Worm (Caenorhabditis elegans) whole organism, L1 larva: ENCODE data around the gene C17A2.2.

Source experiments
- C16A3.4 ChIP-seq: fragments of 150-350 bp; optimal IDR thresholded peaks from 2 replicates; lab custom pipeline; 2014; ENCODE audit warnings: missing biosample characterization, missing genetic modification characterization
- F16B12.6 ChIP-seq: fragments of 150-350 bp; optimal IDR thresholded peaks from 2 replicates; lab custom pipeline; 2014; ENCODE audit warnings: missing biosample characterization, missing genetic modification characterization
- Y116A8C.19 ChIP-seq: sonication (generic microtip); optimal IDR thresholded peaks from 2 replicates; lab custom pipeline; 2016; ENCODE audit warnings: missing compliant biosample characterization, missing genetic modification characterization, borderline replicate concordance
- aha-1 ChIP-seq: fragments of 150-350 bp; optimal IDR thresholded peaks from 2 replicates; lab custom pipeline; 2014; ENCODE audit warnings: missing biosample characterization, missing genetic modification characterization
- alr-1 ChIP-seq: fragments of 200-800 bp; sonication (Bioruptor generic); optimal IDR thresholded peaks from 2 replicates; lab custom pipeline; 2018; ENCODE audit warnings: borderline replicate concordance, mild to moderate bottlenecking, missing genetic modification characterization, missing compliant biosample characterization
- aly-2 ChIP-seq: fragments of 150-350 bp; optimal IDR thresholded peaks from 2 replicates; lab custom pipeline; 2014; ENCODE audit warnings: missing biosample characterization, missing genetic modification characterization
- blmp-1 ChIP-seq: fragments of 150-350 bp; optimal IDR thresholded peaks from 2 replicates; lab custom pipeline; 2014; ENCODE audit warnings: missing biosample characterization, missing genetic modification characterization
- ceh-63 ChIP-seq: fragments of 200-800 bp; sonication (Bioruptor generic); optimal IDR thresholded peaks from 2 replicates; lab custom pipeline; 2018; ENCODE audit warnings: mild to moderate bottlenecking, missing genetic modification characterization, missing compliant biosample characterization
- ceh-8 ChIP-seq: fragments of 200-800 bp; sonication (Bioruptor generic); optimal IDR thresholded peaks from 2 replicates; lab custom pipeline; 2018; ENCODE audit warnings: mild to moderate bottlenecking, missing genetic modification characterization, moderate library complexity, missing compliant biosample characterization
- ces-1 ChIP-seq: fragments of 150-350 bp; optimal IDR thresholded peaks from 2 replicates; lab custom pipeline; 2014; ENCODE audit warnings: missing biosample characterization, missing genetic modification reagents, missing genetic modification characterization
- dpl-1 ChIP-seq, 3 experiments: fragments of 150-350 bp in 2 of 3; sonication (generic microtip) in 1 of 3; optimal IDR thresholded peaks; 2 replicates each; lab custom pipeline; 2014 to 2017; ENCODE audit warnings: missing biosample characterization in 3 of 3, missing genetic modification characterization in 3 of 3, missing genetic modification reagents in 3 of 3
- efl-1 ChIP-seq, 4 experiments: fragments of 150-350 bp; optimal IDR thresholded peaks in 3 of 4; peaks in 1 of 4; 1 replicate in 1 of 4; 2 replicates in 3 of 4; lab custom pipeline; 2014; ENCODE audit warnings: missing biosample characterization in 2 of 4, missing genetic modification characterization in 2 of 4, missing genetic modification reagents in 2 of 4
- egl-27 ChIP-seq, 2 experiments: fragments of 150-350 bp in 1 of 2; sonication (generic microtip); optimal IDR thresholded peaks; 3 replicates each; lab custom pipeline; 2017 to 2018; ENCODE audit warnings: missing biosample characterization in 2 of 2, missing genetic modification characterization in 2 of 2, missing genetic modification reagents in 2 of 2
- elt-2 ChIP-seq: sonication (generic microtip); optimal IDR thresholded peaks from 2 replicates; lab custom pipeline; 2016; ENCODE audit warnings: missing genetic modification characterization, mild to moderate bottlenecking, inconsistent platforms, missing compliant biosample characterization, missing genetic modification reagents
- elt-3 ChIP-seq, 6 experiments: fragments of 150-350 bp in 1 of 6; sonication (generic microtip); optimal IDR thresholded peaks; 2 replicates each; lab custom pipeline; 2017 to 2018; ENCODE audit warnings: missing biosample characterization in 6 of 6, missing genetic modification characterization in 6 of 6, inconsistent platforms in 1 of 6
- ets-5 ChIP-seq: fragments of 200-800 bp; sonication (Bioruptor generic); IDR thresholded peaks from 2 replicates; pipeline ENCODE4 v1.3.6; 2022; ENCODE audit warnings: missing genetic modification characterization, missing compliant biosample characterization
- fkh-10 ChIP-seq: sonication (generic microtip); optimal IDR thresholded peaks from 2 replicates; lab custom pipeline; 2017; ENCODE audit warnings: missing biosample characterization, missing genetic modification reagents, missing genetic modification characterization
- fkh-8 ChIP-seq: sonication (generic microtip); optimal IDR thresholded peaks from 2 replicates; lab custom pipeline; 2016; ENCODE audit warnings: mild to moderate bottlenecking, missing genetic modification characterization, missing compliant biosample characterization
- hpl-2 ChIP-seq: fragments of 150-350 bp; optimal IDR thresholded peaks from 2 replicates; lab custom pipeline; 2014; ENCODE audit warnings: missing biosample characterization, missing genetic modification reagents, missing genetic modification characterization
- irx-1 ChIP-seq: sonication (generic microtip); optimal IDR thresholded peaks from 2 replicates; lab custom pipeline; 2016; ENCODE audit warnings: missing genetic modification characterization, missing compliant biosample characterization
- isw-1 ChIP-seq: fragments of 200-800 bp; sonication (Bioruptor generic); IDR thresholded peaks from 2 replicates; pipeline ENCODE4 v1.3.6; 2022; ENCODE audit warnings: missing genetic modification characterization, missing compliant biosample characterization
- lin-35 ChIP-seq, 2 experiments: fragments of 150-350 bp; optimal IDR thresholded peaks; 2 replicates each; lab custom pipeline; 2014; ENCODE audit warnings: missing biosample characterization in 2 of 2, missing genetic modification characterization in 2 of 2, missing genetic modification reagents in 2 of 2
- lin-39 ChIP-seq: fragments of 150-350 bp; optimal IDR thresholded peaks from 2 replicates; lab custom pipeline; 2014; ENCODE audit warnings: missing biosample characterization, missing genetic modification reagents, missing genetic modification characterization
- lir-3 ChIP-seq: sonication (generic microtip); optimal IDR thresholded peaks from 2 replicates; lab custom pipeline; 2016; ENCODE audit warnings: mild to moderate bottlenecking, missing genetic modification characterization, moderate library complexity, missing compliant biosample characterization; ENCODE audit not compliant: poor library complexity
- lsy-2 ChIP-seq, 2 experiments: fragments of 150-350 bp; optimal IDR thresholded peaks; 2 replicates each; lab custom pipeline; 2014; ENCODE audit warnings: missing biosample characterization in 2 of 2, missing genetic modification characterization in 2 of 2
- mef-2 ChIP-seq: fragments of 150-350 bp; optimal IDR thresholded peaks from 2 replicates; lab custom pipeline; 2014; ENCODE audit warnings: missing biosample characterization, missing genetic modification characterization
- mep-1 ChIP-seq: fragments of 150-350 bp; optimal IDR thresholded peaks from 2 replicates; lab custom pipeline; 2014; ENCODE audit warnings: missing biosample characterization, missing genetic modification characterization
- nhr-11 ChIP-seq: fragments of 150-350 bp; optimal IDR thresholded peaks from 2 replicates; lab custom pipeline; 2014; ENCODE audit warnings: missing biosample characterization, missing genetic modification characterization
- nhr-19 ChIP-seq: fragments of 200-800 bp; sonication (Bioruptor generic); conservative IDR thresholded peaks from 2 replicates; pipeline ENCODE4 v1.3.6; 2022; ENCODE audit warnings: missing genetic modification characterization, missing compliant biosample characterization
- nhr-20 ChIP-seq: sonication (generic microtip); optimal IDR thresholded peaks from 2 replicates; lab custom pipeline; 2016; ENCODE audit warnings: mild to moderate bottlenecking, missing genetic modification characterization, missing compliant biosample characterization
- nhr-47 ChIP-seq: sonication (generic microtip); optimal IDR thresholded peaks from 2 replicates; lab custom pipeline; 2016; ENCODE audit warnings: mild to moderate bottlenecking, missing genetic modification characterization, moderate library complexity, missing compliant biosample characterization
- nhr-71 ChIP-seq: sonication (generic microtip); optimal IDR thresholded peaks from 2 replicates; lab custom pipeline; 2016; ENCODE audit warnings: mild to moderate bottlenecking, missing genetic modification characterization, moderate library complexity, missing compliant biosample characterization
- nhr-77 ChIP-seq: fragments of 150-350 bp; optimal IDR thresholded peaks from 2 replicates; lab custom pipeline; 2014; ENCODE audit warnings: missing biosample characterization, missing genetic modification characterization
- nhr-84 ChIP-seq: sonication (generic microtip); optimal IDR thresholded peaks from 2 replicates; lab custom pipeline; 2017; ENCODE audit warnings: missing biosample characterization, missing genetic modification characterization
- nhr-90 ChIP-seq: sonication (generic microtip); optimal IDR thresholded peaks from 2 replicates; lab custom pipeline; 2016; ENCODE audit warnings: mild to moderate bottlenecking, missing genetic modification characterization, missing compliant biosample characterization; ENCODE audit not compliant: poor library complexity
- skn-1 ChIP-seq: fragments of 150-350 bp; optimal IDR thresholded peaks from 2 replicates; lab custom pipeline; 2014; ENCODE audit warnings: missing biosample characterization, missing genetic modification characterization
- snpc-4 ChIP-seq: fragments of 150-350 bp; optimal IDR thresholded peaks from 2 replicates; lab custom pipeline; 2014; ENCODE audit warnings: missing biosample characterization, missing genetic modification characterization
- snu-23 ChIP-seq: sonication (generic microtip); optimal IDR thresholded peaks from 2 replicates; lab custom pipeline; 2016; ENCODE audit warnings: missing genetic modification characterization, missing compliant biosample characterization
- sptf-1 ChIP-seq: fragments of 150-350 bp; optimal IDR thresholded peaks from 2 replicates; lab custom pipeline; 2014; ENCODE audit warnings: missing biosample characterization, missing genetic modification characterization
- sup-37 ChIP-seq: fragments of 200-800 bp; sonication (Bioruptor generic); optimal IDR thresholded peaks from 2 replicates; lab custom pipeline; 2018; ENCODE audit warnings: mild to moderate bottlenecking, missing genetic modification characterization, missing compliant biosample characterization
- swsn-7 ChIP-seq: sonication (generic microtip); optimal IDR thresholded peaks from 2 replicates; lab custom pipeline; 2016; ENCODE audit warnings: missing genetic modification characterization, missing compliant biosample characterization
- tlp-1 ChIP-seq: fragments of 150-350 bp; optimal IDR thresholded peaks from 2 replicates; lab custom pipeline; 2014; ENCODE audit warnings: missing biosample characterization, missing genetic modification characterization
- unc-30 ChIP-seq: sonication (generic microtip); optimal IDR thresholded peaks from 2 replicates; lab custom pipeline; 2017; ENCODE audit warnings: missing biosample characterization, missing genetic modification characterization
- unc-62 ChIP-seq: fragments of 150-350 bp; optimal IDR thresholded peaks from 2 replicates; lab custom pipeline; 2014; ENCODE audit warnings: missing biosample characterization, missing genetic modification reagents, missing genetic modification characterization
- zag-1 ChIP-seq: fragments of 150-350 bp; optimal IDR thresholded peaks from 2 replicates; lab custom pipeline; 2014; ENCODE audit warnings: missing biosample characterization, missing genetic modification characterization
- zip-4 ChIP-seq: fragments of 200-800 bp; sonication (Bioruptor generic); optimal IDR thresholded peaks from 2 replicates; lab custom pipeline; 2018; ENCODE audit warnings: mild to moderate bottlenecking, missing genetic modification characterization, moderate library complexity, missing compliant biosample characterization
- ztf-4 ChIP-seq: fragments of 150-350 bp; optimal IDR thresholded peaks from 2 replicates; lab custom pipeline; 2014; ENCODE audit warnings: missing biosample characterization, missing genetic modification characterization

The C17A2.2 gene

ce11 chrII:3810550-3810949, 35.6 kb upstream of the C17A2.2 start (continued):
- TF ChIP-seq unc-30 (no peak), mef-2 (no peak), fkh-8 (tag; lab: Kevin White, UChicago) (peak; percentile 73), sup-37 (no peak), irx-1 (no peak), lin-35 (GFP tag; optimal IDR thresholded peaks at IDR 0.05; lab: Kevin White, UChicago) (peak; percentile 44 to 46), aha-1 (tag; lab: Kevin White, UChicago) (no peak), ceh-8 (no peak), skn-1 (tag; lab: Kevin White, UChicago) (no peak), snpc-4 (no peak), ceh-63 (no peak), mep-1 (peak; percentile 59), blmp-1 (peak; percentile 20), hpl-2 (GFP tag; lab: Kevin White, UChicago) (no peak), Y116A8C.19 (no peak), ets-5 (GFP tag; lab: Robert Waterston, UW) (no peak), ztf-4 (tag; lab: Kevin White, UChicago) (no peak), nhr-11 (tag; lab: Kevin White, UChicago) (peak; percentile 19), zip-4 (GFP tag; lab: Kevin White, UChicago) (no peak), sptf-1 (no peak), aly-2 (tag; lab: Kevin White, UChicago) (no peak), egl-27 (tag; optimal IDR thresholded peaks at IDR 0.05; lab: Kevin White, UChicago) (no peak), unc-62 (GFP tag; lab: Kevin White, UChicago) (no peak), lin-39 (tag; lab: Kevin White, UChicago) (no peak), nhr-19 (GFP tag; lab: Robert Waterston, UW) (peak; percentile 32; the same call in 1 of the 2 replicates), tlp-1 (tag; lab: Kevin White, UChicago) (no peak), ces-1 (no peak), nhr-90 (tag; lab: Kevin White, UChicago) (peak; percentile 25), fkh-10 (GFP tag; lab: Kevin White, UChicago) (no peak), lir-3 (no peak), nhr-77 (tag; lab: Kevin White, UChicago) (no peak)

- TF ChIP-seq hpl-2 (GFP tag; lab: Kevin White, UChicago) (no peak), C16A3.4 (tag; lab: Kevin White, UChicago) (no peak), efl-1 (optimal IDR thresholded peaks at IDR 0.05; lab: Kevin White, UChicago) (peak in 1 of 2 experiments; percentile 5), efl-1 (GFP tag; optimal IDR thresholded peaks at IDR 0.05 in 1 of 2; lab: Kevin White, UChicago) (no peak), alr-1 (no peak)
- TF ChIP-seq, all 84 proteins: peak for 1
Measured at ce11 chrII:3811816-3812332, 34.3 kb upstream of the C17A2.2 start, which contains the start of gene lido-15. Gene lido-15 (plus strand): TSS chrII:3812282.

- TF ChIP-seq swsn-7 (tag; lab: Kevin White, UChicago) (peak; percentile 0), nhr-71 (tag; lab: Kevin White, UChicago) (peak; percentile 14), fkh-10 (GFP tag; lab: Kevin White, UChicago) (no peak), elt-2 (tag; lab: Kevin White, UChicago) (peak; percentile 83), nhr-20 (tag; lab: Kevin White, UChicago) (peak; percentile 21), snu-23 (peak; percentile 11), dpl-1 (GFP tag; optimal IDR thresholded peaks at IDR 0.05; lab: Kevin White, UChicago) (peak in 2 of 3 experiments; percentile 21 to 53), nhr-47 (peak; percentile 31), lsy-2 (tag; optimal IDR thresholded peaks at IDR 0.05; lab: Kevin White, UChicago) (peak; percentile 26), lin-35 (GFP tag; optimal IDR thresholded peaks at IDR 0.05; lab: Kevin White, UChicago) (peak in 1 of 2 experiments; percentile 15), isw-1 (GFP tag; lab: Robert Waterston, UW) (no peak), nhr-90 (tag; lab: Kevin White, UChicago) (peak; percentile 15), ets-5 (GFP tag; lab: Robert Waterston, UW) (no peak), F16B12.6 (tag; lab: Kevin White, UChicago) (peak; percentile 79), efl-1 (optimal IDR thresholded peaks at IDR 0.05; lab: Kevin White, UChicago) (peak; percentile 34 to 55), efl-1 (GFP tag; optimal IDR thresholded peaks at IDR 0.05 in 1 of 2; lab: Kevin White, UChicago) (peak; percentile 39 to 68), elt-3 (tag; optimal IDR thresholded peaks at IDR 0.05; lab: Kevin White, UChicago) (no peak), zag-1 (tag; lab: Kevin White, UChicago) (no peak), nhr-84 (tag; lab: Kevin White, UChicago) (no peak)
Measured at ce11 chrII:3815445-3816208, 30.5 kb upstream of the C17A2.2 start.
